Fruit fly (Drosophila melanogaster) whole organism, embryonic: ENCODE measurements around the gene Sf3b1.

Experiments used
- Abd-B ChIP-seq: fragments of 200-800 bp; sonication (Bioruptor generic); optimal IDR thresholded peaks from 2 replicates; lab custom pipeline; 2018; ENCODE audit warnings: missing biosample characterization, mild to moderate bottlenecking, missing genetic modification characterization, moderate library complexity
- Asciz ChIP-seq: fragments of 200-800 bp; sonication (Bioruptor generic); optimal IDR thresholded peaks from 2 replicates; lab custom pipeline; 2017; ENCODE audit warnings: missing biosample characterization, mild to moderate bottlenecking, missing genetic modification characterization, missing genetic modification reagents
- CG10959 ChIP-seq: fragments of 200-800 bp; sonication (Bioruptor generic); IDR thresholded peaks from 2 replicates; pipeline ENCODE4 v1.3.6; 2022; ENCODE audit warnings: missing biosample characterization, missing genetic modification characterization
- CG11085 ChIP-seq: fragments of 200-800 bp; sonication (Bioruptor generic); IDR thresholded peaks from 2 replicates; pipeline ENCODE4 v1.3.6; 2022; ENCODE audit warnings: missing biosample characterization, missing genetic modification characterization
- CG11504 ChIP-seq: fragments of 200-800 bp; sonication (Bioruptor generic); optimal IDR thresholded peaks from 3 replicates; lab custom pipeline; 2019; ENCODE audit warnings: missing biosample characterization, mild to moderate bottlenecking, missing genetic modification characterization, moderate library complexity
- CG11560 ChIP-seq: fragments of 200-800 bp; sonication (Bioruptor generic); IDR thresholded peaks from 3 replicates; pipeline ENCODE4 v1.3.6; 2022; ENCODE audit warnings: missing biosample characterization, missing genetic modification characterization
- CG14441 ChIP-seq: fragments of 200-800 bp; sonication (Bioruptor generic); IDR thresholded peaks from 2 replicates; pipeline ENCODE4 v1.3.6; 2022; ENCODE audit warnings: missing biosample characterization, missing genetic modification characterization
- CG16815 ChIP-seq: fragments of 200-800 bp; sonication (Bioruptor generic); optimal IDR thresholded peaks from 3 replicates; lab custom pipeline; 2017; ENCODE audit warnings: missing biosample characterization, mild to moderate bottlenecking, missing genetic modification characterization
- CG17385 ChIP-seq: fragments of 200-800 bp; sonication (Bioruptor generic); optimal IDR thresholded peaks from 3 replicates; lab custom pipeline; 2018; ENCODE audit warnings: missing biosample characterization, mild to moderate bottlenecking, missing genetic modification characterization
- CG17829 ChIP-seq: fragments of 200-800 bp; optimal IDR thresholded peaks from 2 replicates; lab custom pipeline; 2019; ENCODE audit warnings: missing biosample characterization, mild to moderate bottlenecking, missing genetic modification characterization, moderate library complexity
- CG2202 ChIP-seq: fragments of 200-800 bp; sonication (Bioruptor generic); optimal IDR thresholded peaks from 2 replicates; lab custom pipeline; 2018; ENCODE audit warnings: missing biosample characterization, mild to moderate bottlenecking, missing genetic modification characterization
- CG2678 ChIP-seq: fragments of 200-800 bp; sonication (Bioruptor generic); optimal IDR thresholded peaks from 3 replicates; lab custom pipeline; 2019; ENCODE audit warnings: missing biosample characterization, mild to moderate bottlenecking, missing genetic modification characterization, moderate library complexity
- CG2889 ChIP-seq: fragments of 200-800 bp; sonication (Bioruptor generic); IDR thresholded peaks from 3 replicates; pipeline ENCODE4 v1.3.6; 2022; ENCODE audit warnings: missing biosample characterization, missing genetic modification characterization
- CG31388 ChIP-seq: fragments of 200-800 bp; sonication (Bioruptor generic); optimal IDR thresholded peaks from 2 replicates; lab custom pipeline; 2016; ENCODE audit warnings: missing biosample characterization, missing genetic modification characterization
- CG7357 ChIP-seq: fragments of 200-800 bp; sonication (Bioruptor generic); IDR thresholded peaks from 3 replicates; pipeline ENCODE4 v1.3.6; 2022; ENCODE audit warnings: missing biosample characterization, missing genetic modification characterization
- CG7372 ChIP-seq: fragments of 200-800 bp; sonication (Bioruptor generic); IDR thresholded peaks from 2 replicates; pipeline ENCODE4 v1.3.6; 2022; ENCODE audit warnings: missing biosample characterization, missing genetic modification characterization
- CG7963 ChIP-seq: fragments of 200-800 bp; sonication (Bioruptor generic); IDR thresholded peaks from 3 replicates; pipeline ENCODE4 v1.3.6; 2022; ENCODE audit warnings: missing biosample characterization, missing genetic modification characterization; ENCODE audit not compliant: partially characterized antibody
- CG9727 ChIP-seq: fragments of 200-800 bp; sonication (Bioruptor generic); optimal IDR thresholded peaks from 3 replicates; lab custom pipeline; 2017; ENCODE audit warnings: missing biosample characterization, mild to moderate bottlenecking, missing genetic modification characterization
- CG9817 ChIP-seq: fragments of 200-800 bp; sonication (Bioruptor generic); optimal IDR thresholded peaks from 2 replicates; lab custom pipeline; 2018; ENCODE audit warnings: missing biosample characterization, mild to moderate bottlenecking, missing genetic modification characterization, moderate library complexity
- CHES-1-like ChIP-seq: fragments of 200-800 bp; sonication (Bioruptor generic); optimal IDR thresholded peaks from 2 replicates; lab custom pipeline; 2016; ENCODE audit warnings: missing biosample characterization, missing genetic modification characterization
- Camta ChIP-seq: fragments of 200-800 bp; sonication (Bioruptor generic); optimal IDR thresholded peaks from 2 replicates; lab custom pipeline; 2016; ENCODE audit warnings: missing biosample characterization, missing genetic modification characterization
- Hr3 ChIP-seq: fragments of 200-800 bp; sonication (Bioruptor generic); optimal IDR thresholded peaks from 3 replicates; lab custom pipeline; 2016; ENCODE audit warnings: missing biosample characterization, missing genetic modification characterization
- Lim3 ChIP-seq: fragments of 200-800 bp; sonication (Bioruptor generic); IDR thresholded peaks from 2 replicates; pipeline ENCODE4 v1.3.6; 2022; ENCODE audit warnings: missing biosample characterization, missing genetic modification characterization
- MTF-1 ChIP-seq: fragments of 200-800 bp; sonication (Bioruptor generic); optimal IDR thresholded peaks from 2 replicates; lab custom pipeline; 2018; ENCODE audit warnings: missing biosample characterization, mild to moderate bottlenecking, missing genetic modification characterization, borderline replicate concordance
- NFAT ChIP-seq: fragments of 200-800 bp; sonication (Bioruptor generic); IDR thresholded peaks from 2 replicates; pipeline ENCODE4 v1.3.6; 2022; ENCODE audit warnings: missing biosample characterization, missing genetic modification characterization
- Nf-YA ChIP-seq: fragments of 200-800 bp; sonication (Bioruptor generic); IDR thresholded peaks from 2 replicates; pipeline ENCODE4 v1.3.6; 2022; ENCODE audit warnings: missing biosample characterization, missing genetic modification characterization
- NfI ChIP-seq: fragments of 200-800 bp; sonication (Bioruptor generic); optimal IDR thresholded peaks from 3 replicates; lab custom pipeline; 2018; ENCODE audit warnings: missing biosample characterization, mild to moderate bottlenecking, missing genetic modification characterization, moderate library complexity
- Ssrp ChIP-seq: fragments of 200-800 bp; sonication (Bioruptor generic); optimal IDR thresholded peaks from 2 replicates; lab custom pipeline; 2018; ENCODE audit warnings: missing biosample characterization, mild to moderate bottlenecking, missing genetic modification characterization, moderate library complexity
- Vsx1 ChIP-seq: fragments of 200-800 bp; sonication (Bioruptor generic); optimal IDR thresholded peaks from 2 replicates; lab custom pipeline; 2017; ENCODE audit warnings: missing biosample characterization, mild to moderate bottlenecking, missing genetic modification characterization, missing genetic modification reagents
- YL-1 ChIP-seq: fragments of 200-800 bp; sonication (Bioruptor generic); optimal IDR thresholded peaks from 3 replicates; lab custom pipeline; 2017; ENCODE audit warnings: missing biosample characterization, mild to moderate bottlenecking, missing genetic modification characterization
- ash1 ChIP-seq: fragments of 200-800 bp; sonication (Bioruptor generic); optimal IDR thresholded peaks from 2 replicates; lab custom pipeline; 2018; ENCODE audit warnings: missing biosample characterization, mild to moderate bottlenecking, missing genetic modification characterization
- corto ChIP-seq: fragments of 200-800 bp; sonication (Bioruptor generic); optimal IDR thresholded peaks from 2 replicates; lab custom pipeline; 2016; ENCODE audit warnings: missing biosample characterization, mild to moderate bottlenecking, missing genetic modification characterization, moderate library complexity
- crp ChIP-seq, 2 experiments: fragments of 200-800 bp; sonication (Bioruptor generic); optimal IDR thresholded peaks; 2 replicates in 1 of 2; 3 replicates in 1 of 2; lab custom pipeline; 2017; ENCODE audit warnings: missing biosample characterization in 2 of 2, missing genetic modification characterization in 2 of 2, mild to moderate bottlenecking in 1 of 2, moderate library complexity in 1 of 2
- dm ChIP-seq: fragments of 200-800 bp; sonication (Bioruptor generic); optimal IDR thresholded peaks from 3 replicates; lab custom pipeline; 2016; ENCODE audit warnings: missing biosample characterization, missing genetic modification characterization
- esg ChIP-seq: fragments of 200-800 bp; sonication (Bioruptor generic); conservative IDR thresholded peaks from 2 replicates; pipeline ENCODE4 v1.3.6; 2022; ENCODE audit warnings: missing biosample characterization, missing genetic modification characterization
- gro ChIP-seq: fragments of 200-800 bp; sonication (Bioruptor generic); optimal IDR thresholded peaks from 2 replicates; lab custom pipeline; 2016; ENCODE audit warnings: missing biosample characterization, missing genetic modification characterization
- gt ChIP-seq: fragments of 200-800 bp; sonication (Bioruptor generic); IDR thresholded peaks from 2 replicates; pipeline ENCODE4 v1.3.6; 2022; ENCODE audit warnings: missing biosample characterization, missing genetic modification characterization
- jigr1 ChIP-seq: fragments of 200-800 bp; sonication (Bioruptor generic); IDR thresholded peaks from 3 replicates; pipeline ENCODE4 v1.3.6; 2022; ENCODE audit warnings: missing biosample characterization, missing genetic modification characterization
- lilli ChIP-seq: fragments of 200-800 bp; sonication (Bioruptor generic); optimal IDR thresholded peaks from 3 replicates; lab custom pipeline; 2016; ENCODE audit warnings: missing biosample characterization, missing genetic modification characterization
- nerfin-2 ChIP-seq: fragments of 200-800 bp; sonication (Bioruptor generic); IDR thresholded peaks from 2 replicates; pipeline ENCODE4 v1.3.6; 2022; ENCODE audit warnings: missing biosample characterization, missing genetic modification characterization; ENCODE audit not compliant: partially characterized antibody
- nom ChIP-seq: fragments of 200-800 bp; sonication (Bioruptor generic); optimal IDR thresholded peaks from 2 replicates; lab custom pipeline; 2017; ENCODE audit warnings: missing biosample characterization, missing genetic modification characterization, mild to moderate bottlenecking, moderate library complexity, missing genetic modification reagents
- odd ChIP-seq: fragments of 200-800 bp; sonication (Bioruptor generic); optimal IDR thresholded peaks from 2 replicates; lab custom pipeline; 2017; ENCODE audit warnings: missing biosample characterization, mild to moderate bottlenecking, missing genetic modification characterization
- pfk ChIP-seq: fragments of 200-800 bp; sonication (Bioruptor generic); optimal IDR thresholded peaks from 2 replicates; lab custom pipeline; 2018; ENCODE audit warnings: missing biosample characterization, mild to moderate bottlenecking, missing genetic modification characterization, moderate library complexity
- psq ChIP-seq: fragments of 200-800 bp; sonication (Bioruptor generic); optimal IDR thresholded peaks from 2 replicates; lab custom pipeline; 2017; ENCODE audit warnings: missing biosample characterization, missing genetic modification characterization
- sens ChIP-seq: fragments of 200-800 bp; sonication (Bioruptor generic); peaks from one replicate; lab custom pipeline; 2016; ENCODE audit warnings: missing biosample characterization, missing genetic modification characterization
- seq ChIP-seq: fragments of 200-800 bp; sonication (Bioruptor generic); IDR thresholded peaks from 2 replicates; pipeline ENCODE4 v1.3.6; 2022; ENCODE audit warnings: missing biosample characterization, missing genetic modification characterization
- so ChIP-seq: fragments of 200-800 bp; sonication (Bioruptor generic); IDR thresholded peaks from 3 replicates; pipeline ENCODE4 v1.3.6; 2022; ENCODE audit warnings: missing biosample characterization, missing genetic modification characterization
- sqz ChIP-seq: fragments of 200-800 bp; sonication (Bioruptor generic); optimal IDR thresholded peaks from 3 replicates; lab custom pipeline; 2018; ENCODE audit warnings: missing biosample characterization, mild to moderate bottlenecking, missing genetic modification characterization
- stc ChIP-seq: fragments of 200-800 bp; sonication (Bioruptor generic); IDR thresholded peaks from 2 replicates; pipeline ENCODE4 v1.3.6; 2022; ENCODE audit warnings: missing biosample characterization, missing genetic modification characterization
- trem ChIP-seq: fragments of 200-800 bp; optimal IDR thresholded peaks from 3 replicates; lab custom pipeline; 2019; ENCODE audit warnings: missing biosample characterization, mild to moderate bottlenecking, missing genetic modification characterization, moderate library complexity
- zfh2 ChIP-seq: fragments of 200-800 bp; sonication (Bioruptor generic); optimal IDR thresholded peaks from 2 replicates; lab custom pipeline; 2016; ENCODE audit warnings: missing biosample characterization, missing genetic modification characterization

The Sf3b1 gene

dm6 chr2L:522752-523151 lies 45.4 kb upstream of the Sf3b1 start (continued):
- TF ChIP-seq CG2889 (no peak), NfI (GFP tag; lab: Kevin White, UChicago) (no peak), NFAT (GFP tag; lab: Robert Waterston, UW) (no peak), Hr3 (GFP tag; lab: Kevin White, UChicago) (peak; percentile 50), Vsx1 (GFP tag; lab: Kevin White, UChicago) (peak; percentile 33), Lim3 (GFP tag; lab: Robert Waterston, UW) (no peak), psq (GFP tag; lab: Kevin White, UChicago) (no peak), zfh2 (no peak), CG10959 (peak; percentile 54), CG9727 (GFP tag; lab: Kevin White, UChicago) (peak; percentile 47), CG7963 (GFP tag; lab: Robert Waterston, UW) (no peak), CG31388 (GFP tag; lab: Kevin White, UChicago) (no peak), CG9817 (tag; lab: Kevin White, UChicago) (no peak), sqz (GFP tag; lab: Kevin White, UChicago) (no peak), stc (GFP tag; lab: Robert Waterston, UW) (0 out of 2 replicates have a peak, but pooled peaks have one; percentile 37), CG17385 (GFP tag; lab: Kevin White, UChicago) (peak; percentile 16), CG11504 (tag; lab: Kevin White, UChicago) (peak; percentile 63), Camta (peak; percentile 20), CG14441 (GFP tag; lab: Robert Waterston, UW) (peak; percentile 54; the same call in 1 of the 2 replicates), seq (GFP tag; lab: Robert Waterston, UW) (0 out of 2 replicates have a peak, but pooled peaks have one; percentile 29), Nf-YA (GFP tag; lab: Robert Waterston, UW) (peak; percentile 34; the same call in 1 of the 2 replicates), ash1 (GFP tag; lab: Kevin White, UChicago) (no peak), trem (tag; lab: Kevin White, UChicago) (peak; percentile 20), crp (GFP tag; optimal IDR thresholded peaks at IDR 0.05; lab: Kevin White, UChicago) (no peak), odd (GFP tag; lab: Kevin White, UChicago) (no peak), CG16815 (GFP tag; lab: Kevin White, UChicago) (peak; percentile 29), pfk (GFP tag; lab: Kevin White, UChicago) (no peak), CG2202 (peak; percentile 18), CG7372 (no peak), gro (GFP tag; lab: Kevin White, UChicago) (no peak), CG11085 (no peak), dm (GFP tag; lab: Kevin White, UChicago) (no peak), CG17829 (peak; percentile 37), jigr1 (GFP tag; lab: Robert Waterston, UW) (no peak), lilli (GFP tag; lab: Kevin White, UChicago) (no peak), Asciz (peak; percentile 64), gt (peak; percentile 10; the same call in 1 of the 2 replicates), corto (GFP tag; lab: Kevin White, UChicago) (no peak), CG7357 (GFP tag; lab: Robert Waterston, UW) (0 out of 3 replicates have a peak, but pooled peaks have one; percentile 12), CG11560 (tag; lab: Robert Waterston, UW) (no peak), esg (GFP tag; lab: Robert Waterston, UW) (peak; percentile 50; the same call in 1 of the 2 replicates), CG2678 (tag; lab: Kevin White, UChicago) (peak; percentile 58), CHES-1-like (no peak), nom (GFP tag; lab: Kevin White, UChicago) (no peak), sens (GFP tag; lab: Kevin White, UChicago) (peak; percentile 91), YL-1 (no peak), Abd-B (GFP tag; lab: Kevin White, UChicago) (peak; percentile 4), so (no peak; the same call in 2 of the 3 replicates), nerfin-2 (GFP tag; lab: Robert Waterston, UW) (no peak), MTF-1 (GFP tag; lab: Kevin White, UChicago) (peak; percentile 36), Ssrp (tag; lab: Kevin White, UChicago) (peak; percentile 65)
